Fruit fly (Drosophila melanogaster) whole organism, embryonic: ENCODE data around the gene bsk.

Source experiments
- CG10321 ChIP-seq: fragments of 200-800 bp; sonication (Bioruptor generic); IDR thresholded peaks from 2 replicates; pipeline ENCODE4 v1.3.6; 2022; ENCODE audit warnings: missing biosample characterization, missing genetic modification characterization
- CG10462 ChIP-seq: fragments of 200-800 bp; sonication (Bioruptor generic); optimal IDR thresholded peaks from 2 replicates; lab custom pipeline; 2016; ENCODE audit warnings: missing biosample characterization, missing genetic modification characterization
- CG10565 ChIP-seq: fragments of 200-800 bp; sonication (Bioruptor generic); optimal IDR thresholded peaks from 3 replicates; lab custom pipeline; 2016; ENCODE audit warnings: missing biosample characterization, mild to moderate bottlenecking, missing genetic modification characterization
- CG12104 ChIP-seq: fragments of 200-800 bp; sonication (Bioruptor generic); optimal IDR thresholded peaks from 3 replicates; lab custom pipeline; 2016; ENCODE audit warnings: missing biosample characterization, missing genetic modification characterization
- CG12659 ChIP-seq: fragments of 200-800 bp; sonication (Bioruptor generic); optimal IDR thresholded peaks from 3 replicates; lab custom pipeline; 2017; ENCODE audit warnings: mild to moderate bottlenecking, missing biosample characterization, missing genetic modification reagents, missing genetic modification characterization
- CG12744 ChIP-seq: fragments of 200-800 bp; sonication (Bioruptor generic); optimal IDR thresholded peaks from 2 replicates; lab custom pipeline; 2016; ENCODE audit warnings: missing biosample characterization, missing genetic modification characterization
- CG12942 ChIP-seq: fragments of 200-800 bp; sonication (Bioruptor generic); optimal IDR thresholded peaks from 3 replicates; lab custom pipeline; 2016; ENCODE audit warnings: missing biosample characterization, missing genetic modification characterization
- CG15073 ChIP-seq: fragments of 200-800 bp; sonication (Bioruptor generic); optimal IDR thresholded peaks from 2 replicates; lab custom pipeline; 2016; ENCODE audit warnings: missing biosample characterization, missing genetic modification characterization
- CG15479 ChIP-seq: fragments of 200-800 bp; sonication (Bioruptor generic); optimal IDR thresholded peaks from 3 replicates; lab custom pipeline; 2019; ENCODE audit warnings: missing biosample characterization, mild to moderate bottlenecking, missing genetic modification characterization, moderate library complexity
- CG16815 ChIP-seq: fragments of 200-800 bp; sonication (Bioruptor generic); optimal IDR thresholded peaks from 3 replicates; lab custom pipeline; 2017; ENCODE audit warnings: missing biosample characterization, mild to moderate bottlenecking, missing genetic modification characterization
- CG16863 ChIP-seq: fragments of 200-800 bp; sonication (Bioruptor generic); optimal IDR thresholded peaks from 3 replicates; lab custom pipeline; 2016; ENCODE audit warnings: missing biosample characterization, missing genetic modification characterization
- CG2712 ChIP-seq: fragments of 200-800 bp; optimal IDR thresholded peaks from 3 replicates; lab custom pipeline; 2019; ENCODE audit warnings: missing biosample characterization, mild to moderate bottlenecking, missing genetic modification characterization, moderate library complexity
- CG3995 ChIP-seq: fragments of 200-800 bp; sonication (Bioruptor generic); optimal IDR thresholded peaks from 3 replicates; lab custom pipeline; 2016; ENCODE audit warnings: missing biosample characterization, missing genetic modification characterization
- CG4424 ChIP-seq: fragments of 200-800 bp; sonication (Bioruptor generic); optimal IDR thresholded peaks from 3 replicates; lab custom pipeline; 2016; ENCODE audit warnings: missing biosample characterization, missing genetic modification characterization
- CG6765 ChIP-seq: fragments of 200-800 bp; sonication (Bioruptor generic); optimal IDR thresholded peaks from 3 replicates; lab custom pipeline; 2017; ENCODE audit warnings: missing biosample characterization, mild to moderate bottlenecking, missing genetic modification characterization
- CG6791 ChIP-seq: fragments of 200-800 bp; sonication (Bioruptor generic); IDR thresholded peaks from 3 replicates; pipeline ENCODE4 v1.3.6; 2022; ENCODE audit warnings: missing biosample characterization, missing genetic modification characterization; ENCODE audit not compliant: partially characterized antibody
- CG9215 ChIP-seq: fragments of 200-800 bp; sonication (Bioruptor generic); IDR thresholded peaks from 2 replicates; pipeline ENCODE4 v1.3.6; 2022; ENCODE audit warnings: missing biosample characterization, missing genetic modification characterization
- CG9727 ChIP-seq: fragments of 200-800 bp; sonication (Bioruptor generic); optimal IDR thresholded peaks from 3 replicates; lab custom pipeline; 2017; ENCODE audit warnings: missing biosample characterization, mild to moderate bottlenecking, missing genetic modification characterization
- CG9932 ChIP-seq: fragments of 200-800 bp; sonication (Bioruptor generic); IDR thresholded peaks from 2 replicates; pipeline ENCODE4 v1.3.6; 2022; ENCODE audit warnings: missing biosample characterization, missing genetic modification characterization
- CkIIα-i1 ChIP-seq: fragments of 200-800 bp; sonication (Bioruptor generic); IDR thresholded peaks from 2 replicates; pipeline ENCODE4 v1.3.6; 2022; ENCODE audit warnings: missing biosample characterization, missing genetic modification characterization
- D19A ChIP-seq: fragments of 200-800 bp; optimal IDR thresholded peaks from 3 replicates; lab custom pipeline; 2019; ENCODE audit warnings: missing biosample characterization, mild to moderate bottlenecking, missing genetic modification characterization, moderate library complexity
- HLH3B ChIP-seq: fragments of 200-800 bp; sonication (Bioruptor generic); IDR thresholded peaks from 2 replicates; pipeline ENCODE4 v1.3.6; 2022; ENCODE audit warnings: missing biosample characterization, missing genetic modification characterization
- HmgZ ChIP-seq: fragments of 200-800 bp; sonication (Bioruptor generic); optimal IDR thresholded peaks from 2 replicates; lab custom pipeline; 2018; ENCODE audit warnings: missing biosample characterization, mild to moderate bottlenecking, missing genetic modification characterization
- Poxn ChIP-seq: fragments of 200-800 bp; sonication (Bioruptor generic); IDR thresholded peaks from 2 replicates; pipeline ENCODE4 v1.3.6; 2022; ENCODE audit warnings: missing biosample characterization, missing genetic modification characterization
- ac ChIP-seq: fragments of 200-800 bp; sonication (Bioruptor generic); optimal IDR thresholded peaks from 3 replicates; lab custom pipeline; 2017; ENCODE audit warnings: missing biosample characterization, mild to moderate bottlenecking, missing genetic modification characterization
- ara ChIP-seq: fragments of 200-800 bp; sonication (Bioruptor generic); IDR thresholded peaks from 2 replicates; pipeline ENCODE4 v1.3.6; 2022; ENCODE audit warnings: missing biosample characterization, missing genetic modification characterization
- bbx ChIP-seq: fragments of 200-800 bp; sonication (Bioruptor generic); IDR thresholded peaks from 2 replicates; pipeline ENCODE4 v1.3.6; 2022; ENCODE audit warnings: missing biosample characterization, missing genetic modification characterization; ENCODE audit not compliant: partially characterized antibody
- br ChIP-seq: fragments of >200 bp; optimal IDR thresholded peaks from 2 replicates; lab custom pipeline; 2017
- chinmo ChIP-seq: fragments of 200-800 bp; sonication (Bioruptor generic); IDR thresholded peaks from 4 replicates; pipeline ENCODE4 v1.3.6; 2022; ENCODE audit warnings: missing biosample characterization, missing genetic modification characterization; ENCODE audit not compliant: partially characterized antibody
- cwo ChIP-seq: fragments of 200-800 bp; sonication (Bioruptor generic); optimal IDR thresholded peaks from 3 replicates; lab custom pipeline; 2017; ENCODE audit warnings: missing biosample characterization, missing genetic modification characterization, mild to moderate bottlenecking, moderate library complexity, missing genetic modification reagents
- da ChIP-seq: fragments of 200-800 bp; sonication (Bioruptor generic); optimal IDR thresholded peaks from 2 replicates; lab custom pipeline; 2016; ENCODE audit warnings: missing biosample characterization, missing genetic modification characterization
- dan ChIP-seq: fragments of 200-800 bp; sonication (Bioruptor generic); IDR thresholded peaks from 2 replicates; pipeline ENCODE4 v1.3.6; 2022; ENCODE audit warnings: missing biosample characterization, missing genetic modification characterization
- danr ChIP-seq: fragments of 200-800 bp; sonication (Bioruptor generic); IDR thresholded peaks from 2 replicates; pipeline ENCODE4 v1.3.6; 2022; ENCODE audit warnings: missing biosample characterization, missing genetic modification characterization
- dmrt99B ChIP-seq: fragments of 200-800 bp; sonication (Bioruptor generic); optimal IDR thresholded peaks from 2 replicates; lab custom pipeline; 2018; ENCODE audit warnings: missing biosample characterization, mild to moderate bottlenecking, missing genetic modification characterization, moderate library complexity
- dysf ChIP-seq: fragments of 200-800 bp; sonication (Bioruptor generic); IDR thresholded peaks from 3 replicates; pipeline ENCODE4 v1.3.6; 2022; ENCODE audit warnings: missing biosample characterization, missing genetic modification characterization
- fd96Cb ChIP-seq: fragments of 200-800 bp; sonication (Bioruptor generic); optimal IDR thresholded peaks from 2 replicates; lab custom pipeline; 2018; ENCODE audit warnings: missing biosample characterization, mild to moderate bottlenecking, missing genetic modification characterization, moderate library complexity
- fu2 ChIP-seq: fragments of 200-800 bp; sonication (Bioruptor generic); optimal IDR thresholded peaks from 2 replicates; lab custom pipeline; 2016; ENCODE audit warnings: missing biosample characterization, missing genetic modification characterization
- gsb ChIP-seq: fragments of 200-800 bp; sonication (Bioruptor generic); IDR thresholded peaks from 2 replicates; pipeline ENCODE4 v1.3.6; 2022; ENCODE audit warnings: missing biosample characterization, missing genetic modification characterization
- kah ChIP-seq: fragments of 200-800 bp; sonication (Bioruptor generic); optimal IDR thresholded peaks from 2 replicates; lab custom pipeline; 2018; ENCODE audit warnings: missing biosample characterization, mild to moderate bottlenecking, missing genetic modification characterization
- mam ChIP-seq: fragments of 200-800 bp; sonication (Bioruptor generic); optimal IDR thresholded peaks from 3 replicates; lab custom pipeline; 2016; ENCODE audit warnings: missing biosample characterization, missing genetic modification characterization
- odd ChIP-seq: fragments of 200-800 bp; sonication (Bioruptor generic); optimal IDR thresholded peaks from 2 replicates; lab custom pipeline; 2017; ENCODE audit warnings: missing biosample characterization, mild to moderate bottlenecking, missing genetic modification characterization
- p53 ChIP-seq: fragments of 200-800 bp; sonication (Bioruptor generic); optimal IDR thresholded peaks from 2 replicates; lab custom pipeline; 2016; ENCODE audit warnings: missing biosample characterization, missing genetic modification characterization
- pnt ChIP-seq: fragments of 200-800 bp; sonication (Bioruptor generic); optimal IDR thresholded peaks from 3 replicates; lab custom pipeline; 2016; ENCODE audit warnings: missing biosample characterization, missing genetic modification characterization
- repo ChIP-seq: fragments of 200-800 bp; sonication (Bioruptor generic); optimal IDR thresholded peaks from 2 replicates; lab custom pipeline; 2016; ENCODE audit warnings: missing biosample characterization, missing genetic modification characterization
- row ChIP-seq: fragments of 200-800 bp; sonication (Bioruptor generic); IDR thresholded peaks from 3 replicates; pipeline ENCODE4 v1.3.6; 2022; ENCODE audit warnings: missing biosample characterization, missing genetic modification characterization
- sna ChIP-seq: fragments of 200-800 bp; sonication (Bioruptor generic); IDR thresholded peaks from 2 replicates; pipeline ENCODE4 v1.3.6; 2022; ENCODE audit warnings: missing biosample characterization, missing genetic modification characterization; ENCODE audit not compliant: partially characterized antibody
- sr ChIP-seq: fragments of 200-800 bp; sonication (Bioruptor generic); IDR thresholded peaks from 3 replicates; pipeline ENCODE4 v1.3.6; 2022; ENCODE audit warnings: missing biosample characterization, missing genetic modification characterization
- sug ChIP-seq: fragments of 200-800 bp; optimal IDR thresholded peaks from 2 replicates; lab custom pipeline; 2019; ENCODE audit warnings: missing biosample characterization, mild to moderate bottlenecking, missing genetic modification characterization, moderate library complexity
- toy ChIP-seq: fragments of 200-800 bp; sonication (Bioruptor generic); IDR thresholded peaks from 2 replicates; pipeline ENCODE4 v1.3.6; 2022; ENCODE audit warnings: missing biosample characterization, missing genetic modification characterization
- trh ChIP-seq: fragments of 200-800 bp; sonication (Bioruptor generic); optimal IDR thresholded peaks from 2 replicates; lab custom pipeline; 2016; ENCODE audit warnings: missing biosample characterization, missing genetic modification characterization
- tup ChIP-seq: fragments of 200-800 bp; sonication (Bioruptor generic); optimal IDR thresholded peaks from 2 replicates; lab custom pipeline; 2016; ENCODE audit warnings: missing biosample characterization, mild to moderate bottlenecking, missing genetic modification characterization, moderate library complexity
- vnd ChIP-seq: fragments of 200-800 bp; sonication (Bioruptor generic); IDR thresholded peaks from 3 replicates; pipeline ENCODE4 v1.3.6; 2022; ENCODE audit warnings: missing biosample characterization, missing genetic modification characterization; ENCODE audit not compliant: partially characterized antibody

The bsk gene

dm6 chr2L:10200847-10201246 is 49.5 kb downstream of the bsk start, which contains the start of the genes Ripalpha and RpL7 (continued):
- TF ChIP-seq CG12744 (GFP tag; lab: Kevin White, UChicago), result peak; percentile 97
- TF ChIP-seq vnd (GFP tag; lab: Robert Waterston, UW), result peak; percentile 88
- peak; percentile 94 for TF ChIP-seq mam (GFP tag; lab: Kevin White, UChicago)
- TF ChIP-seq p53 (GFP tag; lab: Kevin White, UChicago), result peak; percentile 98
- TF ChIP-seq CG9727 (GFP tag; lab: Kevin White, UChicago), result peak; percentile 99
- TF ChIP-seq toy (GFP tag; lab: Robert Waterston, UW), result no peak; the same call in 1 of the 2 replicates
- peak; percentile 95 for TF ChIP-seq CG6791 (GFP tag; lab: Robert Waterston, UW)
- TF ChIP-seq da (GFP tag; lab: Kevin White, UChicago), result peak; percentile 98
- TF ChIP-seq CG16863, result peak; percentile 96
- peak; percentile 97 for TF ChIP-seq CG4424 (GFP tag; lab: Kevin White, UChicago)
- TF ChIP-seq CG15479 (GFP tag; lab: Kevin White, UChicago), result peak; percentile 95
- peak; percentile 95 for TF ChIP-seq HLH3B (GFP tag; lab: Robert Waterston, UW)
- peak; percentile 94 for TF ChIP-seq repo (GFP tag; lab: Kevin White, UChicago)
- peak; percentile 83; the same call in 1 of the 2 replicates for TF ChIP-seq CkIIα-i1 (GFP tag; lab: Robert Waterston, UW)
- TF ChIP-seq CG10462 (GFP tag; lab: Kevin White, UChicago), result peak; percentile 94
- TF ChIP-seq fd96Cb, result peak; percentile 78
- peak; percentile 98 for TF ChIP-seq fu2 (GFP tag; lab: Kevin White, UChicago)
- TF ChIP-seq dan (GFP tag; lab: Robert Waterston, UW), result no peak
- TF ChIP-seq bbx (GFP tag; lab: Robert Waterston, UW), result peak; percentile 94
- TF ChIP-seq dmrt99B (tag; lab: Kevin White, UChicago), result peak; percentile 84
- peak; percentile 83 for TF ChIP-seq row (GFP tag; lab: Robert Waterston, UW)
- TF ChIP-seq CG10565, result peak; percentile 91
- TF ChIP-seq CG10321 (GFP tag; lab: Robert Waterston, UW), result peak; percentile 85
- TF ChIP-seq CG9215 (GFP tag; lab: Robert Waterston, UW), result peak; percentile 83
- TF ChIP-seq odd, result peak; percentile 98
- TF ChIP-seq CG12942 (GFP tag; lab: Kevin White, UChicago), result peak; percentile 97
- TF ChIP-seq CG9932 (GFP tag; lab: Robert Waterston, UW), result peak; percentile 98
- peak; percentile 98 for TF ChIP-seq HmgZ (tag; lab: Kevin White, UChicago)
- TF ChIP-seq br, result no peak
- TF ChIP-seq chinmo, result peak; percentile 91
- TF ChIP-seq CG6765, result peak; percentile 100
- TF ChIP-seq CG12104 (GFP tag; lab: Kevin White, UChicago), result peak; percentile 98
- peak; percentile 87 for TF ChIP-seq CG3995 (GFP tag; lab: Kevin White, UChicago)
- peak; percentile 88 for TF ChIP-seq gsb (GFP tag; lab: Robert Waterston, UW)
- TF ChIP-seq Poxn (GFP tag; lab: Robert Waterston, UW), result peak; percentile 90
- TF ChIP-seq sug (tag; lab: Kevin White, UChicago), result peak; percentile 92
- peak; percentile 75 for TF ChIP-seq sna
- peak; percentile 95 for TF ChIP-seq CG16815 (GFP tag; lab: Kevin White, UChicago)
- TF ChIP-seq D19A (tag; lab: Kevin White, UChicago), result peak; percentile 51
- TF ChIP-seq cwo (GFP tag; lab: Kevin White, UChicago), result peak; percentile 93
- TF ChIP-seq CG2712 (tag; lab: Kevin White, UChicago), result peak; percentile 92
- peak; percentile 97 for TF ChIP-seq tup (GFP tag; lab: Kevin White, UChicago)
- TF ChIP-seq kah, result peak; percentile 91
- TF ChIP-seq danr (GFP tag; lab: Robert Waterston, UW), result peak; percentile 81
- TF ChIP-seq dysf (GFP tag; lab: Robert Waterston, UW), result peak; percentile 96
- peak; percentile 66 for TF ChIP-seq CG15073 (GFP tag; lab: Kevin White, UChicago)
- peak; percentile 98 for TF ChIP-seq trh
- peak; percentile 96 for TF ChIP-seq ara
- TF ChIP-seq ac (GFP tag; lab: Kevin White, UChicago), result peak; percentile 96
- TF ChIP-seq sr (GFP tag; lab: Robert Waterston, UW), result peak; percentile 98
- TF ChIP-seq CG12659, result peak; percentile 100
- peak; percentile 85 for TF ChIP-seq pnt (GFP tag; lab: Kevin White, UChicago)
